Worm (Caenorhabditis elegans): ENCODE data around the gene F17C11.22.
A peak's percentile ranks its signal among the peaks of the same experiment; 100 is the strongest.

Gene F17C11.22

ce11 chrV:10938739-10939138 lies 31.2 kb downstream of the F17C11.22 start, which contains the start of gene F17C11.11 (continued):
- no peak for TF ChIP-seq lin-39 (tag; optimal IDR thresholded peaks at IDR 0.05)
- peak; percentile 76 for TF ChIP-seq ztf-7 (tag; optimal IDR thresholded peaks at IDR 0.05)
- TF ChIP-seq zag-1 (tag; optimal IDR thresholded peaks at IDR 0.05), result no peak
- no peak for TF ChIP-seq dmd-9 (GFP tag; IDR thresholded peaks at IDR 0.05)
- TF ChIP-seq mes-2 (tag; optimal IDR thresholded peaks at IDR 0.05; ENCODE audit: poor library complexity, severe bottlenecking), result no peak
- peak; percentile 63 for TF ChIP-seq hlh-11 (tag; optimal IDR thresholded peaks at IDR 0.05)
- TF ChIP-seq tag-97 (GFP tag; IDR thresholded peaks at IDR 0.05), result no peak
- TF ChIP-seq snpc-4 (tag; optimal IDR thresholded peaks at IDR 0.05), result no peak
- TF ChIP-seq daf-19 (GFP tag; conservative IDR thresholded peaks at IDR 0.05), result no peak
- no peak for TF ChIP-seq F44E2.7 (GFP tag; IDR thresholded peaks at IDR 0.05)
- peak; percentile 88 for TF ChIP-seq dve-1 (tag; optimal IDR thresholded peaks at IDR 0.05; ENCODE audit: insufficient read depth)
- TF ChIP-seq snpc-1.2 (GFP tag; IDR thresholded peaks at IDR 0.05), result no peak
- TF ChIP-seq tra-1 (GFP tag; IDR thresholded peaks at IDR 0.05), result 0 out of 2 replicates have a peak, but pooled peaks have one; percentile 9
- TF ChIP-seq ztf-11 (tag; optimal IDR thresholded peaks at IDR 0.05), result no peak
- TF ChIP-seq cey-2 (tag; optimal IDR thresholded peaks at IDR 0.05; ENCODE audit: borderline replicate concordance, insufficient read depth), result peak; percentile 43
- no peak for TF ChIP-seq madf-5 (GFP tag; IDR thresholded peaks at IDR 0.05)
- no peak for TF ChIP-seq egl-43 (GFP tag; IDR thresholded peaks at IDR 0.05)
- no peak for TF ChIP-seq nhr-111 (GFP tag; optimal IDR thresholded peaks at IDR 0.05)
- TF ChIP-seq mxl-3 (GFP tag; optimal IDR thresholded peaks at IDR 0.05), result peak; percentile 35
- no peak for TF ChIP-seq Y5F2A.4 (GFP tag; optimal IDR thresholded peaks at IDR 0.05)
- no peak for TF ChIP-seq spr-3 (GFP tag; optimal IDR thresholded peaks at IDR 0.05)
- TF ChIP-seq mxl-2 (GFP tag; conservative IDR thresholded peaks at IDR 0.05), result no peak
- peak in 1 of 2 experiments; percentile 6 for TF ChIP-seq hif-1 (tag; optimal IDR thresholded peaks at IDR 0.05)
- TF ChIP-seq F10B5.3 (tag; optimal IDR thresholded peaks at IDR 0.05), result no peak
- TF ChIP-seq ama-1 (optimal IDR thresholded peaks at IDR 0.05), result no peak
- TF ChIP-seq lin-13 (GFP tag; optimal IDR thresholded peaks at IDR 0.05), result no peak
- TF ChIP-seq mdl-1 (tag; optimal IDR thresholded peaks at IDR 0.05), result peak in 1 of 2 experiments; percentile 44
- no peak for TF ChIP-seq saeg-2 (GFP tag; IDR thresholded peaks at IDR 0.05)
- TF ChIP-seq F37D6.2 (tag; optimal IDR thresholded peaks at IDR 0.05), result no peak
- TF ChIP-seq duxl-1 (tag; optimal IDR thresholded peaks at IDR 0.05; ENCODE audit: poor library complexity), result no peak
- no peak for TF ChIP-seq sdz-12 (GFP tag; optimal IDR thresholded peaks at IDR 0.05)
- TF ChIP-seq aha-1 (tag), result peak; percentile 83
- TF ChIP-seq hlh-30 (tag; optimal IDR thresholded peaks at IDR 0.05; ENCODE audit: insufficient read depth), result peak; percentile 75
- peak; percentile 36 for TF ChIP-seq nhr-6 (tag; optimal IDR thresholded peaks at IDR 0.05)
- peak; percentile 77 for TF ChIP-seq dmd-6 (GFP tag; IDR thresholded peaks at IDR 0.05)

- TF ChIP-seq madf-5 (GFP tag; IDR thresholded peaks at IDR 0.05) (no peak), T26A8.4 (GFP tag; IDR thresholded peaks at IDR 0.05) (peak; percentile 32; the same call in 1 of the 2 replicates), hlh-11 (tag; optimal IDR thresholded peaks at IDR 0.05) (peak; percentile 23), T20F7.1 (GFP tag; optimal IDR thresholded peaks at IDR 0.05) (no peak), lsy-2 (tag; optimal IDR thresholded peaks at IDR 0.05) (peak in 1 of 2 experiments; percentile 76), daf-16 (GFP tag; optimal IDR thresholded peaks at IDR 0.05) (no peak), daf-16 (tag; optimal IDR thresholded peaks at IDR 0.05) (peak; percentile 22), cey-2 (tag; optimal IDR thresholded peaks at IDR 0.05; ENCODE audit: borderline replicate concordance, insufficient read depth) (no peak), spr-1 (tag; optimal IDR thresholded peaks at IDR 0.05) (no peak), R02D3.7 (tag; optimal IDR thresholded peaks at IDR 0.05) (no peak), Y5F2A.4 (GFP tag; optimal IDR thresholded peaks at IDR 0.05) (no peak), dmd-6 (GFP tag; IDR thresholded peaks at IDR 0.05) (peak; percentile 65), F49E8.2 (tag; optimal IDR thresholded peaks at IDR 0.05; ENCODE audit: borderline replicate concordance) (no peak), mep-1 (tag; optimal IDR thresholded peaks at IDR 0.05) (peak; percentile 70), ceh-20 (GFP tag; IDR thresholded peaks at IDR 0.05) (peak; percentile 23; the same call in 1 of the 2 replicates), mdl-1 (tag; optimal IDR thresholded peaks at IDR 0.05) (peak in 1 of 2 experiments; percentile 29), ces-1 (GFP tag; optimal IDR thresholded peaks at IDR 0.05) (peak; percentile 70), daf-19 (GFP tag; conservative IDR thresholded peaks at IDR 0.05) (no peak), dve-1 (tag; optimal IDR thresholded peaks at IDR 0.05; ENCODE audit: insufficient read depth) (peak; percentile 37), vab-7 (GFP tag; IDR thresholded peaks at IDR 0.05) (no peak), D1046.2 (GFP tag; IDR thresholded peaks at IDR 0.05) (no peak), mdt-29 (GFP tag; IDR thresholded peaks at IDR 0.05) (peak; percentile 31; the same call in 1 of the 2 replicates), nhr-11 (tag; optimal IDR thresholded peaks at IDR 0.05) (peak; percentile 22)
These were observed 32.7 kb downstream of the F17C11.22 start for ce11 chrV:10937294-10937693.

All from whole organism, L4 larva.